Fruit fly (Drosophila melanogaster): ENCODE results near the gene fiz.
A peak's percentile ranks its signal among the peaks of the same experiment; 100 is the strongest.

dm6 chrX:14897592-14897991 lies 11.9 kb downstream of the fiz start:
- TF ChIP-seq OdsH (GFP tag; optimal IDR thresholded peaks at IDR 0.05), result no peak
- no peak for TF ChIP-seq Hnf4 (GFP tag; optimal IDR thresholded peaks at IDR 0.05)
- TF ChIP-seq Hr78 (GFP tag; optimal IDR thresholded peaks at IDR 0.05), result no peak
- TF ChIP-seq psq (GFP tag; optimal IDR thresholded peaks at IDR 0.05), result peak; percentile 1
- peak; percentile 41 for TF ChIP-seq Sp1 (GFP tag; optimal IDR thresholded peaks at IDR 0.05)
- no peak for TF ChIP-seq Dfd (GFP tag; optimal IDR thresholded peaks at IDR 0.05)
- TF ChIP-seq Myc (optimal IDR thresholded peaks at IDR 0.05), result no peak
- no peak for TF ChIP-seq Rel (GFP tag; optimal IDR thresholded peaks at IDR 0.05)
- no peak for TF ChIP-seq Rel (tag; optimal IDR thresholded peaks at IDR 0.05)
